Worm (Caenorhabditis elegans) whole organism, midembryonic: ENCODE measurements around the gene ZK930.7.

Experiments used
- klf-2 ChIP-seq: fragments of 200-800 bp; sonication (Bioruptor generic); conservative IDR thresholded peaks from 2 replicates; pipeline ENCODE4 v1.3.6; 2022; ENCODE audit warnings: missing genetic modification reagents, missing genetic modification characterization, missing compliant biosample characterization
- med-1 ChIP-seq: sonication (generic microtip); optimal IDR thresholded peaks from 2 replicates; lab custom pipeline; 2017; ENCODE audit warnings: missing genetic modification characterization, mild to moderate bottlenecking, missing compliant biosample characterization, antibody characterized with exemption, missing genetic modification reagents; ENCODE audit not compliant: insufficient read depth
- ref-1 ChIP-seq: fragments of 200-800 bp; sonication (Bioruptor generic); conservative IDR thresholded peaks from 2 replicates; pipeline ENCODE4 v1.3.6; 2022; ENCODE audit warnings: missing genetic modification reagents, missing genetic modification characterization, missing compliant biosample characterization

ce11 chrII:11954811-11955210, 40.4 kb downstream of the ZK930.7 start:
- no peak for TF ChIP-seq ref-1
- TF ChIP-seq med-1, result no peak
- TF ChIP-seq klf-2 (GFP tag; lab: Robert Waterston, UW), result no peak
